Fruit fly (Drosophila melanogaster): ENCODE data around the gene CG9449.

CG9449 gene

dm6 chr3L:19528547-19528946, 31.0 kb upstream of the CG9449 start:
- TF ChIP-seq ey (GFP tag; optimal IDR thresholded peaks at IDR 0.05) (no peak), sv (GFP tag; optimal IDR thresholded peaks at IDR 0.05) (no peak), CG9705 (GFP tag; optimal IDR thresholded peaks at IDR 0.05) (no peak)

dm6 chr3L:19525736-19526135, 28.2 kb upstream of the CG9449 start:
- no peak for TF ChIP-seq dl (GFP tag; optimal IDR thresholded peaks at IDR 0.05; ENCODE audit: insufficient read depth in 1 of 2, partially characterized antibody in 2 of 2)
- no peak for TF ChIP-seq usp (GFP tag; optimal IDR thresholded peaks at IDR 0.05)
- TF ChIP-seq woc (GFP tag; optimal IDR thresholded peaks at IDR 0.05) = no peak
- TF ChIP-seq dmrt93B (GFP tag; optimal IDR thresholded peaks at IDR 0.05) = no peak
- TF ChIP-seq jim (GFP tag; optimal IDR thresholded peaks at IDR 0.05) = no peak
- TF ChIP-seq tai (GFP tag; optimal IDR thresholded peaks at IDR 0.05) = no peak
- no peak for TF ChIP-seq Abd-B (GFP tag; optimal IDR thresholded peaks at IDR 0.05)
- TF ChIP-seq Hr78 (GFP tag; optimal IDR thresholded peaks at IDR 0.05) = no peak
- TF ChIP-seq Mio (GFP tag; optimal IDR thresholded peaks at IDR 0.05) = no peak
- no peak for TF ChIP-seq Sp1 (GFP tag; optimal IDR thresholded peaks at IDR 0.05)
- TF ChIP-seq CG9705 (GFP tag; optimal IDR thresholded peaks at IDR 0.05) = no peak
- no peak for TF ChIP-seq sage (GFP tag; optimal IDR thresholded peaks at IDR 0.05)
- TF ChIP-seq Jra (GFP tag; optimal IDR thresholded peaks at IDR 0.05) = no peak
- no peak for TF ChIP-seq rgr (GFP tag; optimal IDR thresholded peaks at IDR 0.05)
- no peak for TF ChIP-seq N (GFP tag; optimal IDR thresholded peaks at IDR 0.05)
- TF ChIP-seq Dfd (GFP tag; optimal IDR thresholded peaks at IDR 0.05) = no peak
- TF ChIP-seq GATAd (GFP tag; optimal IDR thresholded peaks at IDR 0.05) = no peak
- TF ChIP-seq OdsH (GFP tag; optimal IDR thresholded peaks at IDR 0.05) = no peak
- no peak for TF ChIP-seq HLH106 (tag; optimal IDR thresholded peaks at IDR 0.05)

- TF ChIP-seq pan (optimal IDR thresholded peaks at IDR 0.05) (no peak), dmrt93B (GFP tag; optimal IDR thresholded peaks at IDR 0.05) (no peak), Hnf4 (GFP tag; optimal IDR thresholded peaks at IDR 0.05) (no peak)
These were observed 27.2 kb upstream of the CG9449 start for dm6 chr3L:19524690-19525089.

dm6 chr3L:19521093-19521492, 23.6 kb upstream of the CG9449 start:
- no peak for TF ChIP-seq brk (GFP tag; optimal IDR thresholded peaks at IDR 0.05)
- no peak for TF ChIP-seq sage (GFP tag; optimal IDR thresholded peaks at IDR 0.05)
- TF ChIP-seq Vsx2 (GFP tag; optimal IDR thresholded peaks at IDR 0.05; ENCODE audit: partially characterized antibody) = no peak
- TF ChIP-seq fru (GFP tag; optimal IDR thresholded peaks at IDR 0.05) = no peak
- TF ChIP-seq Hr78 (GFP tag; optimal IDR thresholded peaks at IDR 0.05) = no peak
- no peak for TF ChIP-seq pan (optimal IDR thresholded peaks at IDR 0.05)
- TF ChIP-seq ey (GFP tag; optimal IDR thresholded peaks at IDR 0.05) = no peak
- TF ChIP-seq lola (GFP tag; optimal IDR thresholded peaks at IDR 0.05) = no peak
- no peak for TF ChIP-seq OdsH (GFP tag; optimal IDR thresholded peaks at IDR 0.05)
- no peak for TF ChIP-seq sv (GFP tag; optimal IDR thresholded peaks at IDR 0.05)
- TF ChIP-seq CG32264 (GFP tag; optimal IDR thresholded peaks at IDR 0.05) = no peak
- no peak for TF ChIP-seq Dfd (GFP tag; optimal IDR thresholded peaks at IDR 0.05)
- TF ChIP-seq dl (GFP tag; optimal IDR thresholded peaks at IDR 0.05; ENCODE audit: insufficient read depth in 1 of 2, partially characterized antibody in 2 of 2) = no peak
- TF ChIP-seq woc (GFP tag; optimal IDR thresholded peaks at IDR 0.05) = no peak
- TF ChIP-seq jim (GFP tag; optimal IDR thresholded peaks at IDR 0.05) = no peak
- TF ChIP-seq CrebA (GFP tag; optimal IDR thresholded peaks at IDR 0.05; ENCODE audit: borderline replicate concordance) = no peak
- no peak for TF ChIP-seq Sp1 (GFP tag; optimal IDR thresholded peaks at IDR 0.05)
- no peak for TF ChIP-seq dsf (GFP tag; optimal IDR thresholded peaks at IDR 0.05; ENCODE audit: borderline replicate concordance)
- TF ChIP-seq Abd-B (GFP tag; optimal IDR thresholded peaks at IDR 0.05) = no peak
- TF ChIP-seq HLH106 (tag; optimal IDR thresholded peaks at IDR 0.05) = no peak

dm6 chr3L:19520645-19521044, 23.1 kb upstream of the CG9449 start, which contains the start of gene Cpr76Bc:
Cpr76Bc (plus strand) TSS chr3L:19520945.
- TF ChIP-seq Sp1 (GFP tag; optimal IDR thresholded peaks at IDR 0.05) = no peak
- TF ChIP-seq HLH106 (tag; optimal IDR thresholded peaks at IDR 0.05) = no peak
- TF ChIP-seq N (GFP tag; optimal IDR thresholded peaks at IDR 0.05) = no peak
- TF ChIP-seq OdsH (GFP tag; optimal IDR thresholded peaks at IDR 0.05) = no peak
- TF ChIP-seq dsf (GFP tag; optimal IDR thresholded peaks at IDR 0.05; ENCODE audit: borderline replicate concordance) = no peak
- TF ChIP-seq lola (GFP tag; optimal IDR thresholded peaks at IDR 0.05) = no peak
- TF ChIP-seq br (GFP tag; optimal IDR thresholded peaks at IDR 0.05) = no peak
- TF ChIP-seq jim (GFP tag; optimal IDR thresholded peaks at IDR 0.05) = no peak
- TF ChIP-seq pan (optimal IDR thresholded peaks at IDR 0.05) = no peak
- TF ChIP-seq CG32264 (GFP tag; optimal IDR thresholded peaks at IDR 0.05) = no peak
- TF ChIP-seq woc (GFP tag; optimal IDR thresholded peaks at IDR 0.05) = no peak
- TF ChIP-seq Vsx2 (GFP tag; optimal IDR thresholded peaks at IDR 0.05; ENCODE audit: partially characterized antibody) = no peak
- TF ChIP-seq Rel (GFP tag; optimal IDR thresholded peaks at IDR 0.05) = no peak
- no peak for TF ChIP-seq Rel (tag; optimal IDR thresholded peaks at IDR 0.05)
- no peak for TF ChIP-seq psq (GFP tag; optimal IDR thresholded peaks at IDR 0.05)
- TF ChIP-seq ey (GFP tag; optimal IDR thresholded peaks at IDR 0.05) = no peak
- TF ChIP-seq Mio (GFP tag; optimal IDR thresholded peaks at IDR 0.05) = no peak

Measured in whole organism, wandering third instar larva.